Worm (Caenorhabditis elegans) whole organism, young adult: ENCODE data around the gene str-209.

Source experiments
- C06A6.2 ChIP-seq: fragments of 200-800 bp; sonication (Bioruptor generic); conservative IDR thresholded peaks from 2 replicates; pipeline ENCODE4 v1.3.6; 2022; ENCODE audit warnings: missing genetic modification characterization, missing compliant biosample characterization
- T07F8.4 ChIP-seq: sonication (generic microtip); optimal IDR thresholded peaks from 2 replicates; lab custom pipeline; 2016; ENCODE audit warnings: mild to moderate bottlenecking, missing genetic modification characterization, moderate library complexity, missing compliant biosample characterization
- aptf-2 ChIP-seq: fragments of 200-800 bp; sonication (Bioruptor generic); conservative IDR thresholded peaks from 2 replicates; pipeline ENCODE4 v1.3.6; 2022; ENCODE audit warnings: missing genetic modification reagents, missing genetic modification characterization, missing compliant biosample characterization
- bed-2 ChIP-seq: fragments of 200-800 bp; sonication (Bioruptor generic); IDR thresholded peaks from 2 replicates; pipeline ENCODE4 v1.3.6; 2022; ENCODE audit warnings: missing genetic modification reagents, missing genetic modification characterization, missing compliant biosample characterization
- ceh-79 ChIP-seq: sonication (generic microtip); optimal IDR thresholded peaks from 2 replicates; lab custom pipeline; 2017; ENCODE audit warnings: mild to moderate bottlenecking, missing genetic modification characterization, missing compliant biosample characterization
- hlh-12 ChIP-seq: sonication (generic microtip); optimal IDR thresholded peaks from 2 replicates; lab custom pipeline; 2016; ENCODE audit warnings: missing genetic modification characterization, missing compliant biosample characterization
- lsy-27 ChIP-seq: sonication (generic microtip); optimal IDR thresholded peaks from 2 replicates; lab custom pipeline; 2017; ENCODE audit warnings: missing genetic modification characterization, mild to moderate bottlenecking, missing compliant biosample characterization, antibody characterized with exemption, missing genotype, borderline replicate concordance; ENCODE audit not compliant: insufficient read depth
- nhr-80 ChIP-seq: sonication (generic microtip); optimal IDR thresholded peaks from 2 replicates; lab custom pipeline; 2016; ENCODE audit warnings: missing genetic modification characterization, missing compliant biosample characterization
- sea-2 ChIP-seq: fragments of 200-800 bp; sonication (Bioruptor generic); IDR thresholded peaks from 2 replicates; pipeline ENCODE4 v1.3.6; 2022; ENCODE audit warnings: missing genetic modification characterization, missing compliant biosample characterization
- unc-130 ChIP-seq: sonication (generic microtip); optimal IDR thresholded peaks from 2 replicates; lab custom pipeline; 2016; ENCODE audit warnings: missing genetic modification reagents, missing genetic modification characterization, missing compliant biosample characterization

ce11 chrV:4929842-4930241, 18.9 kb upstream of the str-209 start, which contains the start of gene str-205:
- TF ChIP-seq aptf-2 (GFP tag; lab: Robert Waterston, UW), result no peak
- TF ChIP-seq bed-2 (GFP tag; lab: Robert Waterston, UW), result no peak
- TF ChIP-seq sea-2, result no peak
- TF ChIP-seq hlh-12 (tag; lab: Kevin White, UChicago), result no peak
- TF ChIP-seq nhr-80 (tag; lab: Kevin White, UChicago), result no peak
- no peak for TF ChIP-seq ceh-79 (tag; lab: Kevin White, UChicago)
- no peak for TF ChIP-seq unc-130 (GFP tag; lab: Kevin White, UChicago)
- no peak for TF ChIP-seq lsy-27 (tag; lab: Kevin White, UChicago)
- no peak for TF ChIP-seq T07F8.4 (tag; lab: Kevin White, UChicago)
- TF ChIP-seq C06A6.2 (GFP tag; lab: Robert Waterston, UW), result no peak
